Worm (Caenorhabditis elegans) whole organism, L4/young adult: ENCODE measurements around the gene F07F6.7.

ENCODE experiments used
- W03F9.2 ChIP-seq: fragments of 150-350 bp; optimal IDR thresholded peaks from 2 replicates; lab custom pipeline; 2014; ENCODE audit warnings: missing biosample characterization, missing genetic modification characterization
- dao-5 ChIP-seq: sonication (generic microtip); optimal IDR thresholded peaks from 2 replicates; lab custom pipeline; 2016; ENCODE audit warnings: missing genotype, missing genetic modification characterization, moderate library complexity, missing compliant biosample characterization
- him-1 ChIP-seq: sonication (generic microtip); optimal IDR thresholded peaks from 2 replicates; lab custom pipeline; 2016; ENCODE audit warnings: missing genotype, missing genetic modification reagents, missing genetic modification characterization, missing compliant biosample characterization

Gene F07F6.7

DNA sequence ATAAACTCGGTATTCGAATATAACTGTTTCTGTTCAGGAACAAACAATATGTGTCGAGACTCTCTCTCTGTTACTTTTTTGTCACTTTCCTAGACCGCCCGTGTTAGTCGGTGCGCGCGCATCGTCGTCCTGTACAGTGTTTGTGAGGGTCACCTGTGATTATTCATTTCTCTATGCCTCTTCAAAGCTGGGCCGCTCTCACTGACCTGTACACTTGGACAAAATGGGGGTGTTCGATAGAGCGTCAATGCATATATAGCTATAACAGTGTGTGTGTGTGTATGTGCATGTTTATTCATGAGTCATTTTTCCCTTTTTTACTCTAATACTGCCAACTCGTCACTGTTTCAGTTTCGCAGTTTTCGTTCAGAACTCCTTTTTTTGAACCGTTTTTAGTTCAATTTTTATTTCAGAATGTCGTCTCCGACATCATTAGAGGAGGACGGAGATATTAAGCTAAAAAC is 44.0 kb downstream of the F07F6.7 start, which contains the start of gene pkc-3:
Gene pkc-3, plus strand, starts transcription at position 414 of the 464 bp plus-strand sequence.
- no peak for TF ChIP-seq him-1 (tag; lab: Kevin White, UChicago)

ce11 chrII:5378239-5378521 is 45.5 kb downstream of the F07F6.7 start:
- TF ChIP-seq dao-5 (tag; lab: Kevin White, UChicago) (no peak), him-1 (tag; lab: Kevin White, UChicago) (no peak), W03F9.2 (tag; lab: Kevin White, UChicago) (no peak)

DNA sequence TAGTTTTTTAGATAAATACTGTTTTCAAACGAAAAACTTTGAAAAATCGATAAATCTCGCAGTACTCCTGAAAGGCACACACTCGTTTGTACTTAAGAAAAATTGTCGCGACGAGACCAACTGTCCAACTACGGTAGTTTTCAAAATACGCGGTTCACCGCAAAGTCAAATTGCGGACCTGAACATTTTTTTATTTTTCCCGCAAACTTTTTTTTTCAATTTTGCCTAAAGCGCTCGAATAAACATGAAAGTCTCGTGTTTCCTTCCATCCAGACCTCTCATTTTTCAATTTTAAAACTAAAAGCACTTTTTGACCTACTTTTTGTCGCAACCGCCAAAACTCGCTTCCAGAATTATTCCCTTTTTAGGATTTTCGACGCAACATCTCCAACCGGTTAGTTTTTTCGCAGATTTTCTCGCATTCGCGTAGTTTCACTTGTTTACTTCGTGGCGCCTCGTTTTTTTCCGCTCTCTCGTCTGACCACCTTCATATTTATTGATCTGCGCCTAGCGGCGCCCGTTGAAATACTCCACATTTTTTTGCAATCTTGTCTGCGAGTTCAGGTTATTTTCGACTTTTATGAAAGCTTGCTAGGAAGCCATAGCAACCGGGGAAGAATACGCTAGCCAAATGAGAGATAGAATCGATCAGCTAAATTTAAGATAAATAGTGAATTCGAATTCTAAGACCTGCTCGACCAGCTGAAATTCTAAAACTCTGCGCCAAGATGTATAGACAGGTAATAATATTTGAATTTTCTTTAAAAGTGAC is 46.0 kb downstream of the F07F6.7 start, which contains the start of gene prdx-2:
Gene prdx-2, plus strand, starts transcription at position 729 of the 772 bp plus-strand sequence.
- TF ChIP-seq dao-5 (tag; lab: Kevin White, UChicago), result no peak
- no peak for TF ChIP-seq W03F9.2 (tag; lab: Kevin White, UChicago)
- no peak for TF ChIP-seq him-1 (tag; lab: Kevin White, UChicago)

DNA sequence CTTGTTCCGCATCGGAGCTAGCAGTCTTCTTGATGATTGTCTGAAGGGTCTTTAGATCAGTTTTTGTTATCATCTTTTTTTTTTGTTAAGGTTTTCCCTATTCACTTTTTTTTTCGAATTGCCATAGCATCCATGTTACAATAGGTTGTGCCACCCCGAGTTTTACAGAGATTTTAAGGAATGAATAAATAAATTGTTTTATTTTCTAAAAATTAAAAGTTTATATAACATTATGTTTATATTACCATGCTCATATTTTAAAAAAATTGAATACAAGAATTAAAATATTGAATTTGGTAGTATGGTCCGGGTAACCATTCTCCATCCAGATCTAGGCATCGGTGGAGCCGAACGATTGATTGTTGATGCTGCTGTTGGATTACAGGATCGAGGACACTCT is 48.7 kb downstream of the F07F6.7 start, which contains the start of gene algn-2:
Gene algn-2, plus strand, starts transcription at position 301 of the 400 bp plus-strand sequence.
- TF ChIP-seq dao-5 (tag; lab: Kevin White, UChicago) (no peak), W03F9.2 (tag; lab: Kevin White, UChicago) (no peak), him-1 (tag; lab: Kevin White, UChicago) (no peak)

- TF ChIP-seq him-1 (tag; lab: Kevin White, UChicago), result no peak
- TF ChIP-seq dao-5 (tag; lab: Kevin White, UChicago), result no peak
- peak; percentile 89 for TF ChIP-seq W03F9.2 (tag; lab: Kevin White, UChicago)
Observed at ce11 chrII:5373275-5374047, 50.2 kb downstream of the F07F6.7 start, which contains the start of the genes agt-2 and F09E5.3. Gene agt-2, minus strand, starts transcription at chrII:5373827. Gene F09E5.3, plus strand, starts transcription at chrII:5373997.
